Fruit fly (Drosophila melanogaster) whole organism, embryonic: ENCODE measurements around the gene Pino.
A peak's percentile ranks its signal among the peaks of the same experiment; 100 is the strongest.

Experiments used
- Atf-2 ChIP-seq: fragments of 200-800 bp; sonication (Bioruptor generic); optimal IDR thresholded peaks from 2 replicates; lab custom pipeline; 2016; ENCODE audit warnings: missing biosample characterization, missing genetic modification characterization
- CG10321 ChIP-seq: fragments of 200-800 bp; sonication (Bioruptor generic); IDR thresholded peaks from 2 replicates; pipeline ENCODE4 v1.3.6; 2022; ENCODE audit warnings: missing biosample characterization, missing genetic modification characterization
- CG10543 ChIP-seq: fragments of 200-800 bp; sonication (Bioruptor generic); optimal IDR thresholded peaks from 3 replicates; lab custom pipeline; 2017; ENCODE audit warnings: missing biosample characterization, mild to moderate bottlenecking, missing genetic modification characterization, moderate library complexity
- CG11398 ChIP-seq: fragments of 200-800 bp; sonication (Bioruptor generic); optimal IDR thresholded peaks from 2 replicates; lab custom pipeline; 2016; ENCODE audit warnings: missing biosample characterization, missing genetic modification characterization
- CG11504 ChIP-seq: fragments of 200-800 bp; sonication (Bioruptor generic); optimal IDR thresholded peaks from 3 replicates; lab custom pipeline; 2019; ENCODE audit warnings: missing biosample characterization, mild to moderate bottlenecking, missing genetic modification characterization, moderate library complexity
- CG12236 ChIP-seq: fragments of 200-800 bp; sonication (Bioruptor generic); optimal IDR thresholded peaks from 2 replicates; lab custom pipeline; 2016; ENCODE audit warnings: missing biosample characterization, missing genetic modification characterization
- CG12391 ChIP-seq: fragments of 200-800 bp; sonication (Bioruptor generic); optimal IDR thresholded peaks from 3 replicates; lab custom pipeline; 2018; ENCODE audit warnings: missing biosample characterization, mild to moderate bottlenecking, missing genetic modification characterization, moderate library complexity
- CG13894 ChIP-seq: fragments of 200-800 bp; sonication (Bioruptor generic); optimal IDR thresholded peaks from 3 replicates; lab custom pipeline; 2018; ENCODE audit warnings: missing biosample characterization, mild to moderate bottlenecking, missing genetic modification characterization, moderate library complexity
- CG15479 ChIP-seq: fragments of 200-800 bp; sonication (Bioruptor generic); optimal IDR thresholded peaks from 3 replicates; lab custom pipeline; 2019; ENCODE audit warnings: missing biosample characterization, mild to moderate bottlenecking, missing genetic modification characterization, moderate library complexity
- CG16779 ChIP-seq: fragments of 200-800 bp; sonication (Bioruptor generic); IDR thresholded peaks from 2 replicates; pipeline ENCODE4 v1.3.6; 2022; ENCODE audit warnings: missing biosample characterization, missing genetic modification characterization
- CG16863 ChIP-seq: fragments of 200-800 bp; sonication (Bioruptor generic); optimal IDR thresholded peaks from 3 replicates; lab custom pipeline; 2016; ENCODE audit warnings: missing biosample characterization, missing genetic modification characterization
- CG18619 ChIP-seq: fragments of 200-800 bp; sonication (Bioruptor generic); optimal IDR thresholded peaks from 3 replicates; lab custom pipeline; 2017; ENCODE audit warnings: missing biosample characterization, mild to moderate bottlenecking, missing genetic modification characterization
- CG2875 ChIP-seq: fragments of 200-800 bp; sonication (Bioruptor generic); optimal IDR thresholded peaks from 2 replicates; lab custom pipeline; 2017; ENCODE audit warnings: missing biosample characterization, mild to moderate bottlenecking, missing genetic modification characterization, missing genetic modification reagents
- CG3407 ChIP-seq: fragments of 200-800 bp; sonication (Bioruptor generic); optimal IDR thresholded peaks from 2 replicates; lab custom pipeline; 2018; ENCODE audit warnings: missing biosample characterization, mild to moderate bottlenecking, missing genetic modification characterization
- CG4707 ChIP-seq: fragments of 200-800 bp; sonication (Bioruptor generic); optimal IDR thresholded peaks from 2 replicates; lab custom pipeline; 2018; ENCODE audit warnings: missing biosample characterization, mild to moderate bottlenecking, missing genetic modification characterization, moderate library complexity
- CG6272 ChIP-seq: fragments of 200-800 bp; sonication (Bioruptor generic); IDR thresholded peaks from 2 replicates; pipeline ENCODE4 v1.3.6; 2022; ENCODE audit warnings: missing biosample characterization, missing genetic modification characterization
- CG6791 ChIP-seq: fragments of 200-800 bp; sonication (Bioruptor generic); IDR thresholded peaks from 3 replicates; pipeline ENCODE4 v1.3.6; 2022; ENCODE audit warnings: missing biosample characterization, missing genetic modification characterization; ENCODE audit not compliant: partially characterized antibody
- CG9797 ChIP-seq: fragments of 200-800 bp; sonication (Bioruptor generic); optimal IDR thresholded peaks from 3 replicates; lab custom pipeline; 2018; ENCODE audit warnings: missing biosample characterization, mild to moderate bottlenecking, missing genetic modification characterization
- D19B ChIP-seq: fragments of 200-800 bp; sonication (Bioruptor generic); optimal IDR thresholded peaks from 2 replicates; lab custom pipeline; 2017; ENCODE audit warnings: missing biosample characterization, mild to moderate bottlenecking, missing genetic modification characterization
- HLH3B ChIP-seq: fragments of 200-800 bp; sonication (Bioruptor generic); IDR thresholded peaks from 2 replicates; pipeline ENCODE4 v1.3.6; 2022; ENCODE audit warnings: missing biosample characterization, missing genetic modification characterization
- HLH4C ChIP-seq: fragments of 200-800 bp; sonication (Bioruptor generic); IDR thresholded peaks from 3 replicates; pipeline ENCODE4 v1.3.6; 2022; ENCODE audit warnings: missing biosample characterization, missing genetic modification characterization; ENCODE audit not compliant: partially characterized antibody
- Max ChIP-seq: fragments of 200-800 bp; sonication (Bioruptor generic); optimal IDR thresholded peaks from 2 replicates; lab custom pipeline; 2016; ENCODE audit warnings: missing biosample characterization, mild to moderate bottlenecking, missing genetic modification characterization
- Scr ChIP-seq: fragments of 200-800 bp; sonication (Bioruptor generic); IDR thresholded peaks from 2 replicates; pipeline ENCODE4 v1.3.6; 2022; ENCODE audit warnings: missing biosample characterization, missing genetic modification characterization; ENCODE audit not compliant: partially characterized antibody
- Xrp1 ChIP-seq: fragments of 200-800 bp; sonication (Bioruptor generic); IDR thresholded peaks from 2 replicates; pipeline ENCODE4 v1.3.6; 2022; ENCODE audit warnings: missing biosample characterization, missing genetic modification characterization
- da ChIP-seq: fragments of 200-800 bp; sonication (Bioruptor generic); optimal IDR thresholded peaks from 2 replicates; lab custom pipeline; 2016; ENCODE audit warnings: missing biosample characterization, missing genetic modification characterization
- dimm ChIP-seq: fragments of 200-800 bp; sonication (Bioruptor generic); IDR thresholded peaks from 2 replicates; pipeline ENCODE4 v1.3.6; 2022; ENCODE audit warnings: missing biosample characterization, missing genetic modification characterization
- dpn ChIP-seq, 2 experiments: fragments of 200-800 bp; sonication (Bioruptor generic); optimal IDR thresholded peaks; 3 replicates each; lab custom pipeline; 2016; ENCODE audit warnings: missing biosample characterization in 2 of 2, missing genetic modification characterization in 2 of 2
- dysf ChIP-seq: fragments of 200-800 bp; sonication (Bioruptor generic); IDR thresholded peaks from 3 replicates; pipeline ENCODE4 v1.3.6; 2022; ENCODE audit warnings: missing biosample characterization, missing genetic modification characterization
- exex ChIP-seq: fragments of 200-800 bp; sonication (Bioruptor generic); optimal IDR thresholded peaks from 4 replicates; lab custom pipeline; 2018; ENCODE audit warnings: missing biosample characterization, mild to moderate bottlenecking, missing genetic modification characterization, moderate library complexity
- gcm2 ChIP-seq: fragments of 200-800 bp; sonication (Bioruptor generic); optimal IDR thresholded peaks from 2 replicates; lab custom pipeline; 2016; ENCODE audit warnings: missing biosample characterization, missing genetic modification characterization
- otp ChIP-seq: fragments of 200-800 bp; sonication (Bioruptor generic); IDR thresholded peaks from 3 replicates; pipeline ENCODE4, ENCODE4 v1.3.6; 2022; ENCODE audit warnings: missing biosample characterization, missing genetic modification characterization
- pan ChIP-seq, 4 experiments: fragments of >200 bp in 3 of 4; fragments of 200-800 bp in 1 of 4; sonication (Bioruptor generic) in 1 of 4; optimal IDR thresholded peaks in 3 of 4; IDR thresholded peaks in 1 of 4; 2 replicates each; pipeline versions ENCODE4 v1.3.6 to Lab custom; 2017 to 2022; ENCODE audit warnings: missing biosample characterization in 2 of 4, missing genetic modification characterization in 2 of 4, mixed read lengths in 1 of 4
- peb ChIP-seq: fragments of 200-800 bp; sonication (Bioruptor generic); IDR thresholded peaks from 2 replicates; pipeline ENCODE4 v1.3.6; 2022; ENCODE audit warnings: missing biosample characterization, missing genetic modification characterization
- pho ChIP-seq: fragments of 200-800 bp; sonication (Bioruptor generic); optimal IDR thresholded peaks from 2 replicates; lab custom pipeline; 2016; ENCODE audit warnings: missing biosample characterization, missing genetic modification characterization
- pros ChIP-seq: fragments of 200-800 bp; sonication (Bioruptor generic); optimal IDR thresholded peaks from 3 replicates; lab custom pipeline; 2019; ENCODE audit warnings: missing biosample characterization, mild to moderate bottlenecking, missing genetic modification characterization, moderate library complexity
- repo ChIP-seq: fragments of 200-800 bp; sonication (Bioruptor generic); optimal IDR thresholded peaks from 2 replicates; lab custom pipeline; 2016; ENCODE audit warnings: missing biosample characterization, missing genetic modification characterization
- sens ChIP-seq: fragments of 200-800 bp; sonication (Bioruptor generic); peaks from one replicate; lab custom pipeline; 2016; ENCODE audit warnings: missing biosample characterization, missing genetic modification characterization
- slbo ChIP-seq: fragments of 200-800 bp; sonication (Bioruptor generic); IDR thresholded peaks from 2 replicates; pipeline ENCODE4 v1.3.6; 2022; ENCODE audit warnings: missing biosample characterization, missing genetic modification characterization
- ssp ChIP-seq: fragments of 200-800 bp; sonication (Bioruptor generic); IDR thresholded peaks from 2 replicates; pipeline ENCODE4 v1.3.6; 2022; ENCODE audit warnings: missing biosample characterization, missing genetic modification characterization
- twi ChIP-seq: fragments of 200-800 bp; optimal IDR thresholded peaks from 2 replicates; lab custom pipeline; 2019; ENCODE audit warnings: missing biosample characterization, mild to moderate bottlenecking, missing genetic modification characterization, moderate library complexity
- zen ChIP-seq: fragments of 200-800 bp; sonication (Bioruptor generic); optimal IDR thresholded peaks from 3 replicates; lab custom pipeline; 2018; ENCODE audit warnings: missing biosample characterization, mild to moderate bottlenecking, missing genetic modification characterization, moderate library complexity

Pino gene

dm6 chr2L:1070332-1070731 lies 58.4 kb downstream of the Pino start (continued):
- TF ChIP-seq dysf (GFP tag; lab: Robert Waterston, UW), result peak; percentile 53; the same call in 1 of the 3 replicates
- no peak for TF ChIP-seq CG4707 (GFP tag; lab: Kevin White, UChicago)
- no peak for TF ChIP-seq dimm (GFP tag; lab: Robert Waterston, UW)

dm6 chr2L:1069475-1069874 lies 59.3 kb downstream of the Pino start:
- TF ChIP-seq CG11398 (GFP tag; lab: Kevin White, UChicago), result no peak
- no peak for TF ChIP-seq pan (optimal IDR thresholded peaks at IDR 0.05; lab: Kevin White, UChicago)
- no peak for TF ChIP-seq pan (GFP tag; optimal IDR thresholded peaks at IDR 0.05 in 1 of 2, IDR thresholded peaks at IDR 0.05 in 1 of 2)
- TF ChIP-seq D19B (GFP tag; lab: Kevin White, UChicago), result no peak
- TF ChIP-seq CG10543 (GFP tag; lab: Kevin White, UChicago), result no peak
- no peak for TF ChIP-seq CG16863 (GFP tag; lab: Kevin White, UChicago)
- TF ChIP-seq CG16779 (GFP tag; lab: Robert Waterston, UW), result no peak

dm6 chr2L:1068517-1069107 lies 60.1 kb downstream of the Pino start:
- TF ChIP-seq ssp (GFP tag; lab: Robert Waterston, UW) (no peak), CG11398 (GFP tag; lab: Kevin White, UChicago) (no peak), sens (peak; percentile 48), Xrp1 (GFP tag; lab: Robert Waterston, UW) (no peak), CG6272 (no peak), Max (GFP tag; lab: Kevin White, UChicago) (no peak), pho (no peak), CG10321 (GFP tag; lab: Robert Waterston, UW) (no peak), CG11504 (tag; lab: Kevin White, UChicago) (no peak), CG13894 (tag; lab: Kevin White, UChicago) (no peak), twi (tag; lab: Kevin White, UChicago) (peak; percentile 92), CG15479 (GFP tag; lab: Kevin White, UChicago) (peak; percentile 86), repo (no peak), gcm2 (GFP tag; lab: Kevin White, UChicago) (no peak), HLH3B (no peak), pros (GFP tag; lab: Kevin White, UChicago) (peak; percentile 48), slbo (GFP tag; lab: Robert Waterston, UW) (no peak), CG18619 (GFP tag; lab: Kevin White, UChicago) (no peak), Scr (GFP tag; lab: Robert Waterston, UW) (no peak), da (GFP tag; lab: Kevin White, UChicago) (no peak), CG6791 (GFP tag; lab: Robert Waterston, UW) (no peak), CG12391 (tag; lab: Kevin White, UChicago) (no peak), Atf-2 (GFP tag; lab: Kevin White, UChicago) (no peak), CG2875 (no peak), otp (GFP tag; lab: Robert Waterston, UW) (no peak), HLH4C (GFP tag; lab: Robert Waterston, UW) (no peak), CG3407 (GFP tag; lab: Kevin White, UChicago) (peak; percentile 91), zen (tag; lab: Kevin White, UChicago) (peak; percentile 20), peb (GFP tag; lab: Robert Waterston, UW) (no peak), CG12236 (no peak), dpn (GFP tag; optimal IDR thresholded peaks at IDR 0.05; lab: Kevin White, UChicago) (no peak), exex (tag; lab: Kevin White, UChicago) (no peak), CG9797 (GFP tag; lab: Kevin White, UChicago) (no peak), CG4707 (GFP tag; lab: Kevin White, UChicago) (no peak)
